Fruit fly (Drosophila melanogaster): ENCODE measurements around the gene CG4766.

CG4766 gene

dm6 chrX:5980883-5981282 lies 19.7 kb downstream of the CG4766 start (continued):
- TF ChIP-seq tx (GFP tag; optimal IDR thresholded peaks at IDR 0.05) (peak; percentile 14), cad (GFP tag; optimal IDR thresholded peaks at IDR 0.05) (no peak), ttk (GFP tag; IDR thresholded peaks at IDR 0.05) (peak; percentile 79), Antp (GFP tag; optimal IDR thresholded peaks at IDR 0.05) (peak; percentile 43), tup (GFP tag; optimal IDR thresholded peaks at IDR 0.05) (peak; percentile 36), ash1 (GFP tag; optimal IDR thresholded peaks at IDR 0.05) (no peak), seq (GFP tag; IDR thresholded peaks at IDR 0.05) (peak; percentile 84), D (optimal IDR thresholded peaks at IDR 0.05) (no peak), D (GFP tag; optimal IDR thresholded peaks at IDR 0.05) (peak; percentile 47), jumu (GFP tag; optimal IDR thresholded peaks at IDR 0.05) (peak; percentile 4), CG14965 (GFP tag; optimal IDR thresholded peaks at IDR 0.05; ENCODE audit: borderline replicate concordance) (no peak), CG18599 (GFP tag; optimal IDR thresholded peaks at IDR 0.05) (peak; percentile 84), CG30431 (GFP tag; optimal IDR thresholded peaks at IDR 0.05) (no peak), H15 (GFP tag; IDR thresholded peaks at IDR 0.05) (peak; percentile 64; the same call in 2 of the 3 replicates), ems (GFP tag; optimal IDR thresholded peaks at IDR 0.05) (peak; percentile 58), CG17186 (GFP tag; optimal IDR thresholded peaks at IDR 0.05) (no peak), CG1529 (GFP tag; optimal IDR thresholded peaks at IDR 0.05) (peak; percentile 22), D19A (tag; optimal IDR thresholded peaks at IDR 0.05) (peak; percentile 53), danr (GFP tag; IDR thresholded peaks at IDR 0.05) (peak; percentile 62), CG12299 (tag; optimal IDR thresholded peaks at IDR 0.05) (peak; percentile 50), CG8359 (GFP tag; optimal IDR thresholded peaks at IDR 0.05; ENCODE audit: borderline replicate concordance) (no peak), zf30C (GFP tag; optimal IDR thresholded peaks at IDR 0.05) (no peak), lov (optimal IDR thresholded peaks at IDR 0.05) (no peak), lov (GFP tag; IDR thresholded peaks at IDR 0.05) (peak; percentile 70; the same call in 1 of the 3 replicates), CG10321 (GFP tag; IDR thresholded peaks at IDR 0.05) (no peak), CG1832 (GFP tag; optimal IDR thresholded peaks at IDR 0.05) (no peak), CG12071 (GFP tag; optimal IDR thresholded peaks at IDR 0.05) (peak; percentile 78), psq (GFP tag; optimal IDR thresholded peaks at IDR 0.05) (no peak), Lim3 (GFP tag; IDR thresholded peaks at IDR 0.05) (0 out of 2 replicates have a peak, but pooled peaks have one; percentile 27), fd3F (GFP tag; optimal IDR thresholded peaks at IDR 0.05) (peak; percentile 71), trh (GFP tag; optimal IDR thresholded peaks at IDR 0.05) (no peak), CG18262 (tag; optimal IDR thresholded peaks at IDR 0.05) (peak; percentile 61), CG9932 (GFP tag; IDR thresholded peaks at IDR 0.05) (peak; percentile 86), odd (GFP tag; optimal IDR thresholded peaks at IDR 0.05) (peak; percentile 47), Fer3 (tag; optimal IDR thresholded peaks at IDR 0.05) (peak; percentile 79), CG10274 (GFP tag; optimal IDR thresholded peaks at IDR 0.05) (peak; percentile 36), esg (GFP tag; conservative IDR thresholded peaks at IDR 0.05) (peak; percentile 71), hbn (GFP tag; IDR thresholded peaks at IDR 0.05; ENCODE audit: partially characterized antibody) (no peak), prd (optimal IDR thresholded peaks at IDR 0.05) (no peak), prd (GFP tag; IDR thresholded peaks at IDR 0.05) (peak; percentile 81), CG10366 (GFP tag; IDR thresholded peaks at IDR 0.05) (peak; percentile 82), crc (GFP tag; optimal IDR thresholded peaks at IDR 0.05) (peak; percentile 31), Sox102F (GFP tag; optimal IDR thresholded peaks at IDR 0.05) (peak; percentile 79), CG31365 (tag; optimal IDR thresholded peaks at IDR 0.05) (peak; percentile 64), mld (GFP tag; IDR thresholded peaks at IDR 0.05; ENCODE audit: partially characterized antibody) (no peak), CG18619 (GFP tag; optimal IDR thresholded peaks at IDR 0.05) (peak; percentile 64), CG7271 (tag; optimal IDR thresholded peaks at IDR 0.05) (no peak), tap (tag; optimal IDR thresholded peaks at IDR 0.05) (peak; percentile 75), zen2 (GFP tag; IDR thresholded peaks at IDR 0.05; ENCODE audit: partially characterized antibody) (no peak), CG14710 (tag; optimal IDR thresholded peaks at IDR 0.05) (peak; percentile 22), CoRest (tag; optimal IDR thresholded peaks at IDR 0.05) (peak; percentile 75)

Data from whole organism, embryonic.